Worm (Caenorhabditis elegans): Measurements from ENCODE around the gene vha-5.

vha-5 gene

ce11 chrIV:8268024-8268423, 35.7 kb upstream of the vha-5 start, which contains the start of the genes K07H8.5 and K07H8.8:
TSS of gene K07H8.5 (plus strand) at chrIV:8268324.
TSS of gene K07H8.8 (minus strand) at chrIV:8268412.
- no peak for TF ChIP-seq dpl-1 (GFP tag; optimal IDR thresholded peaks at IDR 0.05)
- no peak for TF ChIP-seq egl-13 (tag; optimal IDR thresholded peaks at IDR 0.05)
- TF ChIP-seq sup-37 (GFP tag; optimal IDR thresholded peaks at IDR 0.05): no peak
- no peak for TF ChIP-seq ceh-8 (GFP tag; optimal IDR thresholded peaks at IDR 0.05)
- no peak for TF ChIP-seq fkh-8 (tag; optimal IDR thresholded peaks at IDR 0.05)
- no peak for TF ChIP-seq C16A3.4 (tag; optimal IDR thresholded peaks at IDR 0.05)
- no peak for TF ChIP-seq nhr-84 (tag; optimal IDR thresholded peaks at IDR 0.05)
- TF ChIP-seq dsc-1 (tag; optimal IDR thresholded peaks at IDR 0.05): no peak

ce11 chrIV:8273334-8273733, 30.4 kb upstream of the vha-5 start:
- TF ChIP-seq nhr-85 (tag): peak; percentile 51
- TF ChIP-seq sup-37 (GFP tag; optimal IDR thresholded peaks at IDR 0.05): no peak

- no peak for TF ChIP-seq unc-130 (tag; optimal IDR thresholded peaks at IDR 0.05)
- no peak for TF ChIP-seq irx-1 (tag; optimal IDR thresholded peaks at IDR 0.05)
- no peak for TF ChIP-seq ceh-90 (tag; optimal IDR thresholded peaks at IDR 0.05)
- TF ChIP-seq nhr-28 (tag; optimal IDR thresholded peaks at IDR 0.05): no peak
- no peak for TF ChIP-seq lsy-2 (tag; optimal IDR thresholded peaks at IDR 0.05)
- TF ChIP-seq ceh-63 (GFP tag; optimal IDR thresholded peaks at IDR 0.05): no peak
- no peak for TF ChIP-seq rnt-1 (tag; optimal IDR thresholded peaks at IDR 0.05)
- no peak for TF ChIP-seq lin-13 (GFP tag; optimal IDR thresholded peaks at IDR 0.05)
- no peak for TF ChIP-seq fkh-10 (GFP tag; optimal IDR thresholded peaks at IDR 0.05)
- no peak for TF ChIP-seq fkh-4 (tag; optimal IDR thresholded peaks at IDR 0.05; ENCODE audit: borderline replicate concordance)
- no peak for TF ChIP-seq nhr-76 (tag; optimal IDR thresholded peaks at IDR 0.05)
- TF ChIP-seq nhr-12 (tag; optimal IDR thresholded peaks at IDR 0.05): no peak
- no peak for TF ChIP-seq sptf-1 (tag; optimal IDR thresholded peaks at IDR 0.05)
- no peak for TF ChIP-seq pag-3 (tag; optimal IDR thresholded peaks at IDR 0.05; ENCODE audit: borderline replicate concordance, insufficient read depth)
- no peak for TF ChIP-seq unc-98 (GFP tag; IDR thresholded peaks at IDR 0.05)
- no peak for TF ChIP-seq alr-1 (tag; optimal IDR thresholded peaks at IDR 0.05; ENCODE audit: borderline replicate concordance)
- no peak for TF ChIP-seq pqm-1 (tag; optimal IDR thresholded peaks at IDR 0.05)
- no peak for TF ChIP-seq vab-15 (tag; optimal IDR thresholded peaks at IDR 0.05)
- no peak for TF ChIP-seq nhr-90 (tag; optimal IDR thresholded peaks at IDR 0.05; ENCODE audit: poor library complexity)
- TF ChIP-seq swsn-7 (tag; optimal IDR thresholded peaks at IDR 0.05): no peak
Measured at ce11 chrIV:8275232-8275631, 28.5 kb upstream of the vha-5 start, which contains the start of gene K07H8.11. TSS of gene K07H8.11 (minus strand) at chrIV:8275332.

- TF ChIP-seq ceh-90 (tag; optimal IDR thresholded peaks at IDR 0.05) (no peak), efl-3 (GFP tag; optimal IDR thresholded peaks at IDR 0.05) (no peak), irx-1 (tag; optimal IDR thresholded peaks at IDR 0.05) (no peak), unc-62 (GFP tag; optimal IDR thresholded peaks at IDR 0.05) (no peak), dpl-1 (GFP tag; optimal IDR thresholded peaks at IDR 0.05) (no peak), isw-1 (GFP tag; IDR thresholded peaks at IDR 0.05) (no peak), lin-13 (GFP tag; optimal IDR thresholded peaks at IDR 0.05) (no peak), pax-3 (tag; optimal IDR thresholded peaks at IDR 0.05) (no peak), nhr-12 (tag; optimal IDR thresholded peaks at IDR 0.05) (no peak), hlh-4 (tag; optimal IDR thresholded peaks at IDR 0.05) (no peak)
Measured at ce11 chrIV:8276609-8277008, 27.2 kb upstream of the vha-5 start, which contains the start of gene K07H8.12. TSS of gene K07H8.12 (minus strand) at chrIV:8276709.

DNA sequence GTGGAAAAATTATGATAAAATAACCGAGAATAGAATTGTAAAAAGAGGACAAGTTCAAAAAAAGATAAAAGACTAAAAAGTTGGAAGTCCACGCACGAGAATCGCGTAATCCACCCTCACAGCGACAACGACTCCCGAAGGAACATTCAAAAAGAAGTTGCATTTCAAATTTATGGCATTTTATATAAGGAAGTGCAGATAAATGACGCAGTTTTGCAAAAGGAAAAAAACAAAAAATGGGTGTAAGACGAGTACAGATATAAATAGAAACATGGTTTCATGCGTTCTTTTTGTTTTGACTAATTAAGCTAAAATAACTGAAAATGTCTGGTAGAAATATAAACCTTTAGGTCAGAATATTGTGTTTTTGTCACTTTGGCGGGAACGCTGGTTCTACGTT, 20.6 kb upstream of the vha-5 start:
- TF ChIP-seq aly-2 (tag; optimal IDR thresholded peaks at IDR 0.05) (no peak), mep-1 (tag; optimal IDR thresholded peaks at IDR 0.05) (no peak), ztf-11 (tag; optimal IDR thresholded peaks at IDR 0.05) (no peak), ces-1 (GFP tag; optimal IDR thresholded peaks at IDR 0.05) (no peak), zag-1 (tag; optimal IDR thresholded peaks at IDR 0.05) (no peak), lin-35 (GFP tag; optimal IDR thresholded peaks at IDR 0.05) (no peak), dsc-1 (tag; optimal IDR thresholded peaks at IDR 0.05) (no peak), dpl-1 (GFP tag; optimal IDR thresholded peaks at IDR 0.05) (no peak), nhr-237 (tag; optimal IDR thresholded peaks at IDR 0.05) (no peak), mab-9 (GFP tag; IDR thresholded peaks at IDR 0.05) (no peak), xbp-1 (tag; optimal IDR thresholded peaks at IDR 0.05) (no peak), nhr-20 (tag; optimal IDR thresholded peaks at IDR 0.05) (no peak), blmp-1 (tag; optimal IDR thresholded peaks at IDR 0.05) (no peak), unc-86 (tag; optimal IDR thresholded peaks at IDR 0.05) (no peak), sptf-1 (tag; optimal IDR thresholded peaks at IDR 0.05) (no peak)

Data from whole organism, L1 larva.